Worm (Caenorhabditis elegans): ENCODE results near the gene gpcp-1.

Gene gpcp-1

ce11 chrX:3110576-3110975 lies at the start of gene gpcp-1:
TSS of gene gpcp-1 (minus strand) at chrX:3110628.
- TF ChIP-seq him-1 (tag; optimal IDR thresholded peaks at IDR 0.05) (no peak), dao-5 (tag; optimal IDR thresholded peaks at IDR 0.05) (no peak), W03F9.2 (tag; optimal IDR thresholded peaks at IDR 0.05) (no peak)

- TF ChIP-seq W03F9.2 (tag; optimal IDR thresholded peaks at IDR 0.05) (no peak), him-1 (tag; optimal IDR thresholded peaks at IDR 0.05) (no peak), dao-5 (tag; optimal IDR thresholded peaks at IDR 0.05) (no peak)
Measured at ce11 chrX:3159542-3159941, 49.1 kb upstream of the gpcp-1 start, which contains the start of gene gcc-1. TSS of gene gcc-1 (plus strand) at chrX:3159940.

- TF ChIP-seq him-1 (tag; optimal IDR thresholded peaks at IDR 0.05) = no peak
- no peak for TF ChIP-seq W03F9.2 (tag; optimal IDR thresholded peaks at IDR 0.05)
- TF ChIP-seq dao-5 (tag; optimal IDR thresholded peaks at IDR 0.05) = no peak
Measured at ce11 chrX:3156062-3156791, 45.8 kb upstream of the gpcp-1 start.

- no peak for TF ChIP-seq W03F9.2 (tag; optimal IDR thresholded peaks at IDR 0.05)
- TF ChIP-seq dao-5 (tag; optimal IDR thresholded peaks at IDR 0.05) = no peak
- no peak for TF ChIP-seq him-1 (tag; optimal IDR thresholded peaks at IDR 0.05)
Measured at ce11 chrX:3155111-3155843, 44.8 kb upstream of the gpcp-1 start.

- no peak for TF ChIP-seq W03F9.2 (tag; optimal IDR thresholded peaks at IDR 0.05)
- TF ChIP-seq dao-5 (tag; optimal IDR thresholded peaks at IDR 0.05) = no peak
- TF ChIP-seq him-1 (tag; optimal IDR thresholded peaks at IDR 0.05) = no peak
Measured at ce11 chrX:3154562-3154961, 44.1 kb upstream of the gpcp-1 start.

- no peak for TF ChIP-seq W03F9.2 (tag; optimal IDR thresholded peaks at IDR 0.05)
- no peak for TF ChIP-seq dao-5 (tag; optimal IDR thresholded peaks at IDR 0.05)
- TF ChIP-seq him-1 (tag; optimal IDR thresholded peaks at IDR 0.05) = no peak
Measured at ce11 chrX:3153133-3153532, 42.7 kb upstream of the gpcp-1 start.

- no peak for TF ChIP-seq W03F9.2 (tag; optimal IDR thresholded peaks at IDR 0.05)
- TF ChIP-seq him-1 (tag; optimal IDR thresholded peaks at IDR 0.05) = no peak
- TF ChIP-seq dao-5 (tag; optimal IDR thresholded peaks at IDR 0.05) = no peak
Measured at ce11 chrX:3152361-3152760, 41.9 kb upstream of the gpcp-1 start, which contains the start of gene bbln-1. TSS of gene bbln-1 (minus strand) at chrX:3152461.

- TF ChIP-seq him-1 (tag; optimal IDR thresholded peaks at IDR 0.05) (no peak), W03F9.2 (tag; optimal IDR thresholded peaks at IDR 0.05) (no peak), dao-5 (tag; optimal IDR thresholded peaks at IDR 0.05) (no peak)
Measured at ce11 chrX:3145265-3145664, 34.8 kb upstream of the gpcp-1 start, which contains the start of gene C15C7.4. TSS of gene C15C7.4 (plus strand) at chrX:3145565.

- TF ChIP-seq W03F9.2 (tag; optimal IDR thresholded peaks at IDR 0.05) (no peak), him-1 (tag; optimal IDR thresholded peaks at IDR 0.05) (no peak), dao-5 (tag; optimal IDR thresholded peaks at IDR 0.05) (no peak)
Measured at ce11 chrX:3141704-3142103, 31.3 kb upstream of the gpcp-1 start.

ce11 chrX:3139516-3140301 lies 29.3 kb upstream of the gpcp-1 start:
- TF ChIP-seq W03F9.2 (tag; optimal IDR thresholded peaks at IDR 0.05) (no peak), dao-5 (tag; optimal IDR thresholded peaks at IDR 0.05) (no peak), him-1 (tag; optimal IDR thresholded peaks at IDR 0.05) (no peak)

- TF ChIP-seq dao-5 (tag; optimal IDR thresholded peaks at IDR 0.05) (no peak), him-1 (tag; optimal IDR thresholded peaks at IDR 0.05) (no peak), W03F9.2 (tag; optimal IDR thresholded peaks at IDR 0.05) (no peak)
Measured at ce11 chrX:3135186-3135585, 24.8 kb upstream of the gpcp-1 start, which contains the start of gene K10B3.1. TSS of gene K10B3.1 (plus strand) at chrX:3135486.

ce11 chrX:3127626-3128142 lies 17.3 kb upstream of the gpcp-1 start:
- TF ChIP-seq him-1 (tag; optimal IDR thresholded peaks at IDR 0.05) = peak; percentile 94
- TF ChIP-seq dao-5 (tag; optimal IDR thresholded peaks at IDR 0.05) = no peak
- TF ChIP-seq W03F9.2 (tag; optimal IDR thresholded peaks at IDR 0.05) = peak; percentile 75

ce11 chrX:3126979-3127378 lies 16.6 kb upstream of the gpcp-1 start, which contains the start of gene spc-1:
TSS of gene spc-1 (minus strand) at chrX:3127079.
- TF ChIP-seq dao-5 (tag; optimal IDR thresholded peaks at IDR 0.05) = no peak
- TF ChIP-seq W03F9.2 (tag; optimal IDR thresholded peaks at IDR 0.05) = no peak
- TF ChIP-seq him-1 (tag; optimal IDR thresholded peaks at IDR 0.05) = no peak

Data from whole organism, L4/young adult.